Worm (Caenorhabditis elegans) whole organism, midembryonic: ENCODE measurements around the gene F49E12.7.

Experiments
- flt-1 ChIP-seq: fragments of 200-800 bp; sonication (Bioruptor generic); IDR thresholded peaks from 2 replicates; pipeline ENCODE4 v1.3.6; 2022; ENCODE audit warnings: missing genetic modification characterization, missing compliant biosample characterization
- klf-2 ChIP-seq: fragments of 200-800 bp; sonication (Bioruptor generic); conservative IDR thresholded peaks from 2 replicates; pipeline ENCODE4 v1.3.6; 2022; ENCODE audit warnings: missing genetic modification reagents, missing genetic modification characterization, missing compliant biosample characterization
- med-1 ChIP-seq: sonication (generic microtip); optimal IDR thresholded peaks from 2 replicates; lab custom pipeline; 2017; ENCODE audit warnings: missing genetic modification characterization, mild to moderate bottlenecking, missing compliant biosample characterization, antibody characterized with exemption, missing genetic modification reagents; ENCODE audit not compliant: insufficient read depth
- tab-1 ChIP-seq: fragments of 200-800 bp; sonication (Bioruptor generic); IDR thresholded peaks from 2 replicates; pipeline ENCODE4 v1.3.6; 2022; ENCODE audit warnings: missing genetic modification characterization, missing compliant biosample characterization
- ztf-23 ChIP-seq: fragments of 200-800 bp; sonication (Bioruptor generic); IDR thresholded peaks from 2 replicates; pipeline ENCODE4 v1.3.6; 2022; ENCODE audit warnings: missing genetic modification reagents, missing genetic modification characterization, missing compliant biosample characterization

ce11 chrII:8404748-8405147 lies 8.8 kb upstream of the F49E12.7 start, which contains the start of gene skpo-1:
- no peak for TF ChIP-seq ztf-23 (GFP tag; lab: Robert Waterston, UW)
- TF ChIP-seq tab-1 (GFP tag; lab: Robert Waterston, UW): no peak
- no peak for TF ChIP-seq flt-1 (GFP tag; lab: Robert Waterston, UW)
- TF ChIP-seq klf-2 (GFP tag; lab: Robert Waterston, UW): no peak
- no peak for TF ChIP-seq med-1 (GFP tag; lab: Kevin White, UChicago)
